Fruit fly (Drosophila melanogaster): ENCODE data around the gene CG7579.

DNA sequence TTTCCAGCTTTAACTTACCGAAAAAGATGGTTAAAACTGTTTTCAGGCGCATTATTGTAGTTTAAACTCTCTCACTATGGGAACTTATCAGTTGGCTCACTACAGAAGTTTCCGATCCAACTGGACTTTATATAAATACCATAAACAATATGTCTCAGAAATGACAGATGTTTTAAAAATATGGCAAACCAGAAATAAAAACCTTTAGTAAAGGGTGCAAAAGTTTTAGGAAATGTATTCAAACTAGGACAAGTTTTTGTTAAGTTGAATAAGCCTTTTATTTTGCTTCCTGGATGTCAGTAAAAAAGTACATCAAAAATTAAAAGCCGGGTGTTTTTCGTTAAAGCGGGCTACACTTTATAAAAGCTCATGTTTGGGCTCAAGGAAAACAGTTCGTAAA, 33.7 kb downstream of the CG7579 start, which contains the start of the genes Eig71Ea and Eig71Eb:
- TF ChIP-seq Myc (optimal IDR thresholded peaks at IDR 0.05) (no peak), Vsx2 (GFP tag; optimal IDR thresholded peaks at IDR 0.05; ENCODE audit: partially characterized antibody) (no peak), sage (GFP tag; optimal IDR thresholded peaks at IDR 0.05) (no peak), fru (GFP tag; optimal IDR thresholded peaks at IDR 0.05) (no peak), lola (GFP tag; optimal IDR thresholded peaks at IDR 0.05) (no peak), Dfd (GFP tag; optimal IDR thresholded peaks at IDR 0.05) (no peak), h (GFP tag; optimal IDR thresholded peaks at IDR 0.05) (no peak), N (GFP tag; optimal IDR thresholded peaks at IDR 0.05) (no peak), CG9705 (GFP tag; optimal IDR thresholded peaks at IDR 0.05) (no peak), sv (GFP tag; optimal IDR thresholded peaks at IDR 0.05) (no peak), usp (GFP tag; optimal IDR thresholded peaks at IDR 0.05) (no peak), br (GFP tag; optimal IDR thresholded peaks at IDR 0.05) (no peak), Mio (GFP tag; optimal IDR thresholded peaks at IDR 0.05) (no peak), Abd-B (GFP tag; optimal IDR thresholded peaks at IDR 0.05) (no peak)
